Fruit fly (Drosophila melanogaster): ENCODE data around the gene CG10958.

DNA sequence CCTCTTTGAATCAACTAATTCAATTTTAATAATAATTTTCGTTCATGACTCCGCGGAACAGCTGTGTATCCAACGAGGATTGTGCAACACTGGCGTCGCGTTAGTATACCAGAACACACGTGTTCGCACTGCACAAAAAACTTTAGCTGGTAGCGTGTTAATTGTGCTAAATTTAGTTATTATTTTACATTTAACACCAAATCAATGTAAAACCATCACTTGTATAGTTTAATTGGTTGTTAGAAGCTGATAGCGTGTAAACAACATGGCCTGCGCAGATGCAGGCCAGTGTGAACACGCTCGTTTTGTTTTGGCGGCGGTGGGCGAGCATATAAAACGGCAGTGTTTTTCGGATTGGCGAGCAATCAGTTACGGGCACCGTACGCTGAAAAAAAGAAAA lies 25.2 kb downstream of the CG10958 start, which contains the start of the genes Traf6 and GIIIspla2:
- TF ChIP-seq N (GFP tag; optimal IDR thresholded peaks at IDR 0.05) (no peak), fru (GFP tag; optimal IDR thresholded peaks at IDR 0.05) (peak; percentile 80), lola (GFP tag; optimal IDR thresholded peaks at IDR 0.05) (no peak)

Data from whole organism, wandering third instar larva.